Fruit fly (Drosophila melanogaster): Measurements from ENCODE around the gene mRpL9.

The mRpL9 gene

DNA sequence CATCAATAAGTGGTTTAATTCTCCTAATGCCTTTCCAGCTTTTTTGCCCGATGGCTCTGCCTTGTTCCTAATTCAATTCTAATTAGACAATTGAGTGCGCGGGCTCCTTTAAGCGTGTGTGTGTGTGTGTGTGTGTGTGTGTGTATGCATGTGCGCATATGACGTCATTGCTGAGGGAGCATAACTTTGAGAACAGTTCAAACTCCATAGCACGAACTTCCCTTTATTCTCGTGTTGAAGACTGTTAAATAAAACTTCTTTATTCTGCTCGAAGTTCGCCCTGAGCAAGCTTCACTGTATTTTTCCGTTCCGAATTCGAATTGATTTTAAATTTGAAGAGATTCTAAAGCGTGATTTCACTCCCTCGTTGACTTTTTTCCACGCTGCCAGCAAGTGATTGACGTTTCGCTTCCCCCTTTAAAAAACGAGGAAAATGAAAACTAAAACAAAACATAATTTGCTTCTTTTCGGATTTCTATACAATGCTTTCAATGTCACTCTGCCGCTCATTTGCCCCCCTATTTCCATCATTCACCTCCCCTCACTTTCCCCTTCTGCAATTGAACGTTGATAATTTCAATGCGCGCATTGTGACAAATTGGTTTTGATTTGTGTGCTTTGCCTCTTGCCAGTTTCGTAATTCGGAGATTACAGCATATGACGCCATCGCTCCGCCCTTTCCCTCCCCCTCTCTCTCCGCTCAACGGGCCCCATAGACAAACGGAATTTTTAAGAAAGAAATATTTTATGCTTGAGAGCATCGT is 38.1 kb upstream of the mRpL9 start (continued):
- TF ChIP-seq CG16863 (GFP tag; optimal IDR thresholded peaks at IDR 0.05) (no peak), scrt (GFP tag; optimal IDR thresholded peaks at IDR 0.05) (no peak), hth (optimal IDR thresholded peaks at IDR 0.05) (no peak), Dip3 (GFP tag; optimal IDR thresholded peaks at IDR 0.05) (no peak), ap (GFP tag; IDR thresholded peaks at IDR 0.05) (no peak), CG14860 (GFP tag; IDR thresholded peaks at IDR 0.05; ENCODE audit: partially characterized antibody) (no peak), crp (GFP tag; optimal IDR thresholded peaks at IDR 0.05) (no peak), CG3838 (GFP tag; optimal IDR thresholded peaks at IDR 0.05) (no peak), ERR (GFP tag; optimal IDR thresholded peaks at IDR 0.05) (no peak), dpn (GFP tag; optimal IDR thresholded peaks at IDR 0.05) (peak; percentile 17 to 39), H2.0 (GFP tag; IDR thresholded peaks at IDR 0.05) (no peak), Pdp1 (GFP tag; optimal IDR thresholded peaks at IDR 0.05) (peak in 1 of 2 experiments; percentile 96), nerfin-1 (tag; optimal IDR thresholded peaks at IDR 0.05) (no peak), al (GFP tag; IDR thresholded peaks at IDR 0.05) (no peak), Nf-YB (GFP tag; optimal IDR thresholded peaks at IDR 0.05) (no peak), ash1 (GFP tag; optimal IDR thresholded peaks at IDR 0.05) (no peak), CG6854 (GFP tag; optimal IDR thresholded peaks at IDR 0.05) (no peak), vnd (GFP tag; IDR thresholded peaks at IDR 0.05; ENCODE audit: partially characterized antibody) (no peak), Rx (GFP tag; IDR thresholded peaks at IDR 0.05) (no peak), CG7839 (tag; optimal IDR thresholded peaks at IDR 0.05) (peak; percentile 37), CG8944 (GFP tag; optimal IDR thresholded peaks at IDR 0.05) (no peak), CG42726 (GFP tag; IDR thresholded peaks at IDR 0.05; ENCODE audit: partially characterized antibody) (no peak), kni (GFP tag; optimal IDR thresholded peaks at IDR 0.05) (no peak), ara (GFP tag; IDR thresholded peaks at IDR 0.05) (no peak), CG31388 (GFP tag; optimal IDR thresholded peaks at IDR 0.05) (no peak), bowl (GFP tag; IDR thresholded peaks at IDR 0.05) (no peak), CG5245 (GFP tag; optimal IDR thresholded peaks at IDR 0.05) (no peak), tap (tag; optimal IDR thresholded peaks at IDR 0.05) (no peak), ems (GFP tag; optimal IDR thresholded peaks at IDR 0.05) (no peak), chinmo (GFP tag; IDR thresholded peaks at IDR 0.05; ENCODE audit: partially characterized antibody) (no peak), gcm (GFP tag; optimal IDR thresholded peaks at IDR 0.05) (peak; percentile 2), CG12391 (tag; optimal IDR thresholded peaks at IDR 0.05) (no peak), bigmax (GFP tag; optimal IDR thresholded peaks at IDR 0.05) (no peak), CkIIα-i1 (GFP tag; IDR thresholded peaks at IDR 0.05) (no peak), CG10267 (tag; optimal IDR thresholded peaks at IDR 0.05) (no peak), YL-1 (GFP tag; optimal IDR thresholded peaks at IDR 0.05) (no peak), Dek (tag; optimal IDR thresholded peaks at IDR 0.05) (no peak), CG4328 (GFP tag; optimal IDR thresholded peaks at IDR 0.05) (no peak), ftz-f1 (GFP tag; optimal IDR thresholded peaks at IDR 0.05) (peak; percentile 52), Usf (GFP tag; optimal IDR thresholded peaks at IDR 0.05) (no peak), CG2120 (GFP tag; optimal IDR thresholded peaks at IDR 0.05) (peak; percentile 61), org-1 (GFP tag; optimal IDR thresholded peaks at IDR 0.05) (no peak), Med (GFP tag) (peak; percentile 87), CG9876 (GFP tag; optimal IDR thresholded peaks at IDR 0.05) (peak; percentile 2), sr (GFP tag; IDR thresholded peaks at IDR 0.05) (no peak), CG7357 (GFP tag; IDR thresholded peaks at IDR 0.05) (no peak), lilli (GFP tag; optimal IDR thresholded peaks at IDR 0.05) (peak; percentile 62), CG15479 (GFP tag; optimal IDR thresholded peaks at IDR 0.05) (no peak), CG3281 (GFP tag; optimal IDR thresholded peaks at IDR 0.05) (no peak), CG9932 (GFP tag; IDR thresholded peaks at IDR 0.05) (no peak)
